Fruit fly (Drosophila melanogaster) whole organism, embryonic: ENCODE data around the gene Pex1.

Source experiments
- Bgb ChIP-seq: fragments of 200-800 bp; sonication (Bioruptor generic); IDR thresholded peaks from 2 replicates; pipeline ENCODE4 v1.3.6; 2022; ENCODE audit warnings: missing biosample characterization, missing genetic modification characterization; ENCODE audit not compliant: partially characterized antibody
- CG10209 ChIP-seq: fragments of 200-800 bp; sonication (Bioruptor generic); optimal IDR thresholded peaks from 3 replicates; lab custom pipeline; 2017; ENCODE audit warnings: missing biosample characterization, mild to moderate bottlenecking, missing genetic modification characterization, missing genetic modification reagents
- CG10654 ChIP-seq: fragments of 200-800 bp; sonication (Bioruptor generic); optimal IDR thresholded peaks from 2 replicates; lab custom pipeline; 2016; ENCODE audit warnings: missing biosample characterization, missing genetic modification characterization
- CG11093 ChIP-seq: fragments of 200-800 bp; sonication (Bioruptor generic); IDR thresholded peaks from 3 replicates; pipeline ENCODE4 v1.3.6; 2022; ENCODE audit warnings: missing biosample characterization, missing genetic modification characterization
- CG14014 ChIP-seq: fragments of 200-800 bp; sonication (Bioruptor generic); IDR thresholded peaks from 2 replicates; pipeline ENCODE4 v1.3.6; 2022; ENCODE audit warnings: missing biosample characterization, missing genetic modification characterization
- CG14667 ChIP-seq: fragments of 200-800 bp; sonication (Bioruptor generic); IDR thresholded peaks from 2 replicates; pipeline ENCODE4 v1.3.6; 2022; ENCODE audit warnings: missing biosample characterization, missing genetic modification characterization
- CG15073 ChIP-seq: fragments of 200-800 bp; sonication (Bioruptor generic); optimal IDR thresholded peaks from 2 replicates; lab custom pipeline; 2016; ENCODE audit warnings: missing biosample characterization, missing genetic modification characterization
- CG15269 ChIP-seq: fragments of 200-800 bp; sonication (Bioruptor generic); optimal IDR thresholded peaks from 2 replicates; lab custom pipeline; 2018; ENCODE audit warnings: missing biosample characterization, mild to moderate bottlenecking, missing genetic modification characterization, moderate library complexity
- CG16815 ChIP-seq: fragments of 200-800 bp; sonication (Bioruptor generic); optimal IDR thresholded peaks from 3 replicates; lab custom pipeline; 2017; ENCODE audit warnings: missing biosample characterization, mild to moderate bottlenecking, missing genetic modification characterization
- CG17359 ChIP-seq: fragments of 200-800 bp; sonication (Bioruptor generic); optimal IDR thresholded peaks from 3 replicates; lab custom pipeline; 2018; ENCODE audit warnings: missing biosample characterization, mild to moderate bottlenecking, missing genetic modification characterization, moderate library complexity
- CG17612 ChIP-seq: fragments of 200-800 bp; sonication (Bioruptor generic); IDR thresholded peaks from 2 replicates; pipeline ENCODE4 v1.3.6; 2022; ENCODE audit warnings: missing biosample characterization, missing genetic modification characterization
- CG18764 ChIP-seq: fragments of 200-800 bp; sonication (Bioruptor generic); optimal IDR thresholded peaks from 3 replicates; lab custom pipeline; 2016; ENCODE audit warnings: missing biosample characterization, missing genetic modification characterization
- CG2116 ChIP-seq: fragments of 200-800 bp; sonication (Bioruptor generic); optimal IDR thresholded peaks from 3 replicates; lab custom pipeline; 2018; ENCODE audit warnings: missing biosample characterization, mild to moderate bottlenecking, missing genetic modification characterization
- CG34422 ChIP-seq: fragments of 200-800 bp; sonication (Bioruptor generic); IDR thresholded peaks from 3 replicates; pipeline ENCODE4 v1.3.6; 2022; ENCODE audit warnings: missing biosample characterization, missing genetic modification characterization
- CG4424 ChIP-seq: fragments of 200-800 bp; sonication (Bioruptor generic); optimal IDR thresholded peaks from 3 replicates; lab custom pipeline; 2016; ENCODE audit warnings: missing biosample characterization, missing genetic modification characterization
- CG4707 ChIP-seq: fragments of 200-800 bp; sonication (Bioruptor generic); optimal IDR thresholded peaks from 2 replicates; lab custom pipeline; 2018; ENCODE audit warnings: missing biosample characterization, mild to moderate bottlenecking, missing genetic modification characterization, moderate library complexity
- CG8359 ChIP-seq: fragments of 200-800 bp; sonication (Bioruptor generic); optimal IDR thresholded peaks from 2 replicates; lab custom pipeline; 2017; ENCODE audit warnings: missing biosample characterization, mild to moderate bottlenecking, missing genetic modification characterization, borderline replicate concordance
- CG9817 ChIP-seq: fragments of 200-800 bp; sonication (Bioruptor generic); optimal IDR thresholded peaks from 2 replicates; lab custom pipeline; 2018; ENCODE audit warnings: missing biosample characterization, mild to moderate bottlenecking, missing genetic modification characterization, moderate library complexity
- Camta ChIP-seq: fragments of 200-800 bp; sonication (Bioruptor generic); optimal IDR thresholded peaks from 2 replicates; lab custom pipeline; 2016; ENCODE audit warnings: missing biosample characterization, missing genetic modification characterization
- Eip74EF ChIP-seq, 2 experiments: fragments of 200-800 bp in 1 of 2; fragments of >200 bp in 1 of 2; sonication (Bioruptor generic) in 1 of 2; optimal IDR thresholded peaks; 2 replicates each; lab custom pipeline; 2017 to 2019; ENCODE audit warnings: missing biosample characterization in 2 of 2, missing genetic modification characterization in 2 of 2, mild to moderate bottlenecking in 1 of 2, moderate library complexity in 1 of 2
- Elba2 ChIP-seq: fragments of 200-800 bp; sonication (Bioruptor generic); optimal IDR thresholded peaks from 3 replicates; lab custom pipeline; 2016; ENCODE audit warnings: missing biosample characterization, missing genetic modification characterization
- Ets65A ChIP-seq: fragments of 200-800 bp; sonication (Bioruptor generic); peaks from one replicate; lab custom pipeline; 2016; ENCODE audit warnings: missing biosample characterization, missing genetic modification characterization
- Hmr ChIP-seq: fragments of 200-800 bp; sonication (Bioruptor generic); optimal IDR thresholded peaks from 3 replicates; lab custom pipeline; 2017; ENCODE audit warnings: mild to moderate bottlenecking, missing biosample characterization, missing genetic modification reagents, missing genetic modification characterization
- MBD-R2 ChIP-seq: fragments of 200-800 bp; sonication (Bioruptor generic); IDR thresholded peaks from 2 replicates; pipeline ENCODE4 v1.3.6; 2022; ENCODE audit warnings: missing biosample characterization, missing genetic modification characterization
- Mad ChIP-seq: fragments of 200-800 bp; sonication (Bioruptor generic); optimal IDR thresholded peaks from 2 replicates; lab custom pipeline; 2016; ENCODE audit warnings: missing biosample characterization, missing genetic modification characterization
- Rfx ChIP-seq: fragments of 200-800 bp; sonication (Bioruptor generic); IDR thresholded peaks from 2 replicates; pipeline ENCODE4 v1.3.6; 2022; ENCODE audit warnings: missing biosample characterization, missing genetic modification characterization
- Rx ChIP-seq: fragments of 200-800 bp; sonication (Bioruptor generic); IDR thresholded peaks from 2 replicates; pipeline ENCODE4 v1.3.6; 2022; ENCODE audit warnings: missing biosample characterization, missing genetic modification characterization
- Sin3A ChIP-seq: fragments of >200 bp; optimal IDR thresholded peaks from 2 replicates; lab custom pipeline; 2018
- Sox100B ChIP-seq: fragments of 200-800 bp; sonication (Bioruptor generic); optimal IDR thresholded peaks from 3 replicates; lab custom pipeline; 2018; ENCODE audit warnings: missing biosample characterization, mild to moderate bottlenecking, missing genetic modification characterization
- Vsx1 ChIP-seq: fragments of 200-800 bp; sonication (Bioruptor generic); optimal IDR thresholded peaks from 2 replicates; lab custom pipeline; 2017; ENCODE audit warnings: missing biosample characterization, mild to moderate bottlenecking, missing genetic modification characterization, missing genetic modification reagents
- aop ChIP-seq: fragments of 200-800 bp; sonication (Bioruptor generic); IDR thresholded peaks from 2 replicates; pipeline ENCODE4 v1.3.6; 2022; ENCODE audit warnings: missing biosample characterization, missing genetic modification characterization
- bigmax ChIP-seq: fragments of 200-800 bp; sonication (Bioruptor generic); optimal IDR thresholded peaks from 2 replicates; lab custom pipeline; 2018; ENCODE audit warnings: missing biosample characterization, mild to moderate bottlenecking, missing genetic modification characterization
- chif ChIP-seq, 2 experiments: fragments of 200-800 bp; sonication (Bioruptor generic); optimal IDR thresholded peaks; 3 replicates each; lab custom pipeline; 2016; ENCODE audit warnings: missing biosample characterization in 2 of 2, missing genetic modification characterization in 2 of 2
- croc ChIP-seq: fragments of 200-800 bp; sonication (Bioruptor generic); conservative IDR thresholded peaks from 3 replicates; pipeline ENCODE4 v1.3.6; 2022; ENCODE audit warnings: missing biosample characterization, missing genetic modification characterization
- dan ChIP-seq: fragments of 200-800 bp; sonication (Bioruptor generic); IDR thresholded peaks from 2 replicates; pipeline ENCODE4 v1.3.6; 2022; ENCODE audit warnings: missing biosample characterization, missing genetic modification characterization
- dpn ChIP-seq, 2 experiments: fragments of 200-800 bp; sonication (Bioruptor generic); optimal IDR thresholded peaks; 3 replicates each; lab custom pipeline; 2016; ENCODE audit warnings: missing biosample characterization in 2 of 2, missing genetic modification characterization in 2 of 2
- exex ChIP-seq: fragments of 200-800 bp; sonication (Bioruptor generic); optimal IDR thresholded peaks from 4 replicates; lab custom pipeline; 2018; ENCODE audit warnings: missing biosample characterization, mild to moderate bottlenecking, missing genetic modification characterization, moderate library complexity
- eyg ChIP-seq: fragments of 200-800 bp; sonication (Bioruptor generic); optimal IDR thresholded peaks from 3 replicates; lab custom pipeline; 2016; ENCODE audit warnings: missing biosample characterization, missing genetic modification characterization
- fd3F ChIP-seq: fragments of 200-800 bp; sonication (Bioruptor generic); optimal IDR thresholded peaks from 2 replicates; lab custom pipeline; 2018; ENCODE audit warnings: missing biosample characterization, mild to moderate bottlenecking, missing genetic modification characterization, moderate library complexity
- fd96Cb ChIP-seq: fragments of 200-800 bp; sonication (Bioruptor generic); optimal IDR thresholded peaks from 2 replicates; lab custom pipeline; 2018; ENCODE audit warnings: missing biosample characterization, mild to moderate bottlenecking, missing genetic modification characterization, moderate library complexity
- gcm ChIP-seq: fragments of 200-800 bp; sonication (Bioruptor generic); optimal IDR thresholded peaks from 2 replicates; lab custom pipeline; 2019; ENCODE audit warnings: missing biosample characterization, mild to moderate bottlenecking, missing genetic modification characterization, moderate library complexity
- hbn ChIP-seq: fragments of 200-800 bp; sonication (Bioruptor generic); IDR thresholded peaks from 2 replicates; pipeline ENCODE4 v1.3.6; 2022; ENCODE audit warnings: missing biosample characterization, missing genetic modification characterization; ENCODE audit not compliant: partially characterized antibody
- her ChIP-seq: fragments of 200-800 bp; sonication (Bioruptor generic); optimal IDR thresholded peaks from 2 replicates; lab custom pipeline; 2016; ENCODE audit warnings: missing biosample characterization, missing genetic modification characterization
- oc ChIP-seq: fragments of 200-800 bp; sonication (Bioruptor generic); optimal IDR thresholded peaks from 2 replicates; lab custom pipeline; 2018; ENCODE audit warnings: missing biosample characterization, mild to moderate bottlenecking, missing genetic modification characterization, moderate library complexity
- pita ChIP-seq: fragments of 200-800 bp; sonication (Bioruptor generic); optimal IDR thresholded peaks from 2 replicates; lab custom pipeline; 2017; ENCODE audit warnings: missing biosample characterization, mild to moderate bottlenecking, missing genetic modification characterization
- pum ChIP-seq: fragments of 200-800 bp; sonication (Bioruptor generic); optimal IDR thresholded peaks from 2 replicates; lab custom pipeline; 2016; ENCODE audit warnings: missing biosample characterization, missing genetic modification characterization
- sens-2 ChIP-seq: fragments of 200-800 bp; sonication (Bioruptor generic); IDR thresholded peaks from 2 replicates; pipeline ENCODE4 v1.3.6; 2022; ENCODE audit warnings: missing biosample characterization, missing genetic modification characterization
- sima ChIP-seq: fragments of 200-800 bp; sonication (Bioruptor generic); optimal IDR thresholded peaks from 2 replicates; lab custom pipeline; 2016; ENCODE audit warnings: missing biosample characterization, missing genetic modification characterization
- usp ChIP-seq: fragments of >200 bp; optimal IDR thresholded peaks from 2 replicates; lab custom pipeline; 2017; ENCODE audit warnings: missing biosample characterization, missing genetic modification characterization
- vfl ChIP-seq: fragments of 200-800 bp; sonication (Bioruptor generic); optimal IDR thresholded peaks from 2 replicates; lab custom pipeline; 2016; ENCODE audit warnings: missing biosample characterization, missing genetic modification characterization
- zen2 ChIP-seq: fragments of 200-800 bp; sonication (Bioruptor generic); IDR thresholded peaks from 3 replicates; pipeline ENCODE4 v1.3.6; 2022; ENCODE audit warnings: missing biosample characterization, missing genetic modification characterization; ENCODE audit not compliant: partially characterized antibody

Gene Pex1

DNA sequence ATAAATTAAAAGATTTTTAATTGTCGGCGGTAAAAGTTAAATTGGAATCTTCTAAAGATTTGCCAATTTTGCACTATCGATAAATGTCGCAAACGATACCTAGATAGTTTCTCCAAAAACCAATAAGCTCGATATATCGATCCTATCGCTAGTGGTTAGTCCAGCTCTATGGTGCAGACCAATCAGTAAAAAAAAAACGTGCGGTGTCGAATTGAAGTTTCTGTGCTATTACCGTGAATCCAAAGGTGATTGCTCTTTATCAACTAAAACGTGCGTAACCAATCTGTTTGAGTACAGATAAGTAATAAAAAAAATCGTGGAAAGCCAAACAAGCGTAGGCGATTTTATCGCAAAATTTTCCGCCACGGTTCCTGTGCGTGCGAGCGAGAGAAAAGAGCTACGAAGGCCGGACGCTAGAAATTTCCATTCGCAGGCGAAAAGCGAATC lies 34.8 kb upstream of the Pex1 start, which contains the start of gene Hsp110 (continued):
- TF ChIP-seq exex: peak; percentile 69
- no peak for TF ChIP-seq Sox100B (GFP tag; lab: Kevin White, UChicago)
- no peak for TF ChIP-seq eyg
- TF ChIP-seq CG15073 (GFP tag; lab: Kevin White, UChicago): no peak
- TF ChIP-seq CG2116: peak; percentile 90
- no peak for TF ChIP-seq sens-2
- TF ChIP-seq Rfx: peak; percentile 55
- no peak for TF ChIP-seq usp (GFP tag; lab: Kevin White, UChicago)
- TF ChIP-seq Rx: no peak
- TF ChIP-seq CG14667 (GFP tag; lab: Robert Waterston, UW): no peak
- no peak for TF ChIP-seq Vsx1
- no peak for TF ChIP-seq vfl
- peak; percentile 43 for TF ChIP-seq Sin3A (lab: Kevin White, UChicago)
- TF ChIP-seq CG4424: no peak
- peak; percentile 3 for TF ChIP-seq oc (tag; lab: Kevin White, UChicago)
- TF ChIP-seq hbn (GFP tag; lab: Robert Waterston, UW): peak; percentile 98
- TF ChIP-seq CG4707 (GFP tag; lab: Kevin White, UChicago): no peak
- TF ChIP-seq aop (GFP tag; lab: Robert Waterston, UW): no peak
- TF ChIP-seq Elba2 (GFP tag; lab: Kevin White, UChicago): peak; percentile 81
- no peak for TF ChIP-seq pum (GFP tag; lab: Kevin White, UChicago)
- TF ChIP-seq zen2 (GFP tag; lab: Robert Waterston, UW): peak; percentile 99
- TF ChIP-seq Mad (GFP tag; lab: Kevin White, UChicago): no peak
- TF ChIP-seq fd96Cb (tag; lab: Kevin White, UChicago): no peak
- no peak for TF ChIP-seq CG17612
- TF ChIP-seq CG18764 (GFP tag; lab: Kevin White, UChicago): no peak
- TF ChIP-seq CG11093 (GFP tag; lab: Robert Waterston, UW): no peak
- no peak for TF ChIP-seq gcm (GFP tag; lab: Kevin White, UChicago)
- peak; percentile 83; the same call in 1 of the 3 replicates for TF ChIP-seq CG34422 (GFP tag; lab: Robert Waterston, UW)
- peak; percentile 100 for TF ChIP-seq Bgb (GFP tag; lab: Robert Waterston, UW)
- TF ChIP-seq CG15269 (tag; lab: Kevin White, UChicago): no peak
- no peak for TF ChIP-seq CG16815 (GFP tag; lab: Kevin White, UChicago)
- no peak for TF ChIP-seq pita (GFP tag; lab: Kevin White, UChicago)
- TF ChIP-seq sima: no peak
- peak; percentile 44 for TF ChIP-seq Ets65A
- no peak for TF ChIP-seq Camta (GFP tag; lab: Kevin White, UChicago)
- peak; percentile 49 for TF ChIP-seq her
- no peak for TF ChIP-seq dan
- no peak for TF ChIP-seq Hmr (GFP tag; lab: Kevin White, UChicago)
- TF ChIP-seq CG10654 (GFP tag; lab: Kevin White, UChicago): no peak
- TF ChIP-seq dpn (GFP tag; optimal IDR thresholded peaks at IDR 0.05; lab: Kevin White, UChicago): no peak
- no peak for TF ChIP-seq CG14014 (GFP tag; lab: Robert Waterston, UW)
- TF ChIP-seq CG9817 (tag; lab: Kevin White, UChicago): no peak
- no peak for TF ChIP-seq chif (GFP tag; optimal IDR thresholded peaks at IDR 0.05; lab: Kevin White, UChicago)
- peak; percentile 37 for TF ChIP-seq CG17359 (tag; lab: Kevin White, UChicago)
- peak; percentile 46 for TF ChIP-seq MBD-R2 (GFP tag; lab: Robert Waterston, UW)
- TF ChIP-seq CG8359 (GFP tag; lab: Kevin White, UChicago): no peak
- TF ChIP-seq bigmax (GFP tag; lab: Kevin White, UChicago): peak; percentile 76
- peak in 1 of 2 experiments; percentile 17 for TF ChIP-seq Eip74EF (GFP tag; optimal IDR thresholded peaks at IDR 0.05; lab: Kevin White, UChicago)
- TF ChIP-seq CG10209 (GFP tag; lab: Kevin White, UChicago): no peak
- TF ChIP-seq fd3F (GFP tag; lab: Kevin White, UChicago): no peak
- no peak for TF ChIP-seq croc
